Worm (Caenorhabditis elegans) whole organism, L3 larva: ENCODE measurements around the gene T06D4.6.

Experiments used
- R02D3.7 ChIP-seq: fragments of 150-350 bp; optimal IDR thresholded peaks from 2 replicates; lab custom pipeline; 2014; ENCODE audit warnings: missing biosample characterization, missing genetic modification characterization
- ZK546.5 ChIP-seq: sonication (generic microtip); optimal IDR thresholded peaks from 2 replicates; lab custom pipeline; 2017; ENCODE audit warnings: missing biosample characterization, missing genetic modification characterization
- egl-27 ChIP-seq: sonication (generic microtip); optimal IDR thresholded peaks from 4 replicates; lab custom pipeline; 2017; ENCODE audit warnings: missing biosample characterization, missing genetic modification reagents, missing genetic modification characterization
- elt-3 ChIP-seq, 3 experiments: fragments of 150-350 bp in 1 of 3; sonication (generic microtip) in 2 of 3; optimal IDR thresholded peaks; 2 replicates in 2 of 3; 4 replicates in 1 of 3; lab custom pipeline; 2014 to 2017; ENCODE audit warnings: missing biosample characterization in 3 of 3, missing genetic modification characterization in 3 of 3
- fkh-2 ChIP-seq: fragments of 150-350 bp; optimal IDR thresholded peaks from 2 replicates; lab custom pipeline; 2014; ENCODE audit warnings: missing biosample characterization, missing genetic modification reagents, missing genetic modification characterization
- lin-39 ChIP-seq: fragments of 150-350 bp; optimal IDR thresholded peaks from 2 replicates; lab custom pipeline; 2018; ENCODE audit warnings: missing biosample characterization, missing genetic modification reagents, missing genetic modification characterization
- pha-4 ChIP-seq: fragments of 150-350 bp; optimal IDR thresholded peaks from 2 replicates; lab custom pipeline; 2014; ENCODE audit warnings: missing biosample characterization, missing genetic modification reagents, missing genetic modification characterization
- pqm-1 ChIP-seq: fragments of 150-350 bp; optimal IDR thresholded peaks from 2 replicates; lab custom pipeline; 2017; ENCODE audit warnings: missing biosample characterization, missing genetic modification characterization, inconsistent platforms
- unc-39 ChIP-seq: sonication (generic microtip); optimal IDR thresholded peaks from 4 replicates; lab custom pipeline; 2017; ENCODE audit warnings: missing biosample characterization, missing genetic modification characterization

- TF ChIP-seq lin-39 (tag; lab: Kevin White, UChicago) (no peak), egl-27 (tag; lab: Kevin White, UChicago) (no peak), R02D3.7 (tag; lab: Kevin White, UChicago) (no peak), elt-3 (tag; optimal IDR thresholded peaks at IDR 0.05; lab: Kevin White, UChicago) (no peak), ZK546.5 (tag; lab: Kevin White, UChicago) (no peak), unc-39 (no peak), pha-4 (tag; lab: Kevin White, UChicago) (no peak), pqm-1 (tag; lab: Kevin White, UChicago) (no peak), fkh-2 (tag; lab: Kevin White, UChicago) (no peak)
These were observed 42.0 kb upstream of the T06D4.6 start, which contains the start of gene C16C8.18 for ce11 chrII:3429400-3429799.
